Worm (Caenorhabditis elegans): ENCODE measurements around the gene W09C2.8.
A peak's percentile ranks its signal among the peaks of the same experiment; 100 is the strongest.

ce11 chrIV:9615511-9615910, 8.7 kb downstream of the W09C2.8 start:
- TF ChIP-seq blmp-1 (tag; optimal IDR thresholded peaks at IDR 0.05; ENCODE audit: insufficient read depth): peak; percentile 63
- TF ChIP-seq egl-27 (tag; optimal IDR thresholded peaks at IDR 0.05): peak; percentile 86
- no peak for TF ChIP-seq unc-39 (tag; optimal IDR thresholded peaks at IDR 0.05)
- TF ChIP-seq nhr-23 (tag; optimal IDR thresholded peaks at IDR 0.05): peak; percentile 100
- peak; percentile 100 for TF ChIP-seq elt-1 (tag; optimal IDR thresholded peaks at IDR 0.05)
- TF ChIP-seq fos-1 (tag; optimal IDR thresholded peaks at IDR 0.05): no peak
- TF ChIP-seq nhr-25 (tag; optimal IDR thresholded peaks at IDR 0.05): peak; percentile 84
- TF ChIP-seq gmeb-1 (tag; optimal IDR thresholded peaks at IDR 0.05): no peak
- TF ChIP-seq nhr-77 (tag; optimal IDR thresholded peaks at IDR 0.05): no peak
- no peak for TF ChIP-seq ama-1 (optimal IDR thresholded peaks at IDR 0.05)
- TF ChIP-seq ceh-82 (tag; optimal IDR thresholded peaks at IDR 0.05): no peak

Measured in whole organism, L2 larva.